Worm (Caenorhabditis elegans) whole organism, L2 larva: ENCODE data around the gene F53F8.6.

Experiments used
- F13H6.1 ChIP-seq: sonication (generic microtip); optimal IDR thresholded peaks from 2 replicates; lab custom pipeline; 2016; ENCODE audit warnings: missing genetic modification characterization, missing compliant biosample characterization
- R02D3.7 ChIP-seq: fragments of 150-350 bp; optimal IDR thresholded peaks from 2 replicates; lab custom pipeline; 2014; ENCODE audit warnings: missing biosample characterization, missing genetic modification characterization
- alr-1 ChIP-seq: fragments of 150-350 bp; optimal IDR thresholded peaks from 2 replicates; lab custom pipeline; 2014; ENCODE audit warnings: missing biosample characterization, missing genetic modification characterization
- ama-1 ChIP-seq: fragments of 150-350 bp; optimal IDR thresholded peaks from 2 replicates; lab custom pipeline; 2018; ENCODE audit warnings: inconsistent platforms
- dmd-4 ChIP-seq: sonication (generic microtip); optimal IDR thresholded peaks from 2 replicates; lab custom pipeline; 2017; ENCODE audit warnings: missing biosample characterization, missing genetic modification characterization
- elt-3 ChIP-seq: sonication (generic microtip); optimal IDR thresholded peaks from 2 replicates; lab custom pipeline; 2017; ENCODE audit warnings: missing biosample characterization, missing genetic modification characterization
- lsy-2 ChIP-seq, 2 experiments: fragments of 150-350 bp in 1 of 2; sonication (generic microtip) in 1 of 2; optimal IDR thresholded peaks; 2 replicates each; lab custom pipeline; 2014 to 2017; ENCODE audit warnings: missing biosample characterization in 2 of 2, missing genetic modification characterization in 2 of 2
- nhr-12 ChIP-seq: fragments of 150-350 bp; optimal IDR thresholded peaks from 2 replicates; lab custom pipeline; 2014; ENCODE audit warnings: missing biosample characterization, missing genetic modification characterization
- nhr-25 ChIP-seq: fragments of 150-350 bp; sonication (generic microtip); optimal IDR thresholded peaks from 3 replicates; lab custom pipeline; 2014; ENCODE audit warnings: missing biosample characterization, missing genetic modification characterization
- sma-9 ChIP-seq, 2 experiments: fragments of 150-350 bp in 1 of 2; sonication (generic microtip) in 1 of 2; optimal IDR thresholded peaks; 2 replicates each; lab custom pipeline; 2014 to 2016; ENCODE audit warnings: missing genetic modification characterization in 2 of 2, mild to moderate bottlenecking in 1 of 2, missing biosample characterization in 1 of 2, missing compliant biosample characterization in 1 of 2, missing genetic modification reagents in 1 of 2, moderate library complexity in 1 of 2
- snpc-4 ChIP-seq: fragments of 150-350 bp; optimal IDR thresholded peaks from 2 replicates; lab custom pipeline; 2014; ENCODE audit warnings: missing biosample characterization, missing genetic modification characterization
- ztf-11 ChIP-seq: sonication (generic microtip); optimal IDR thresholded peaks from 2 replicates; lab custom pipeline; 2017; ENCODE audit warnings: missing biosample characterization, missing genetic modification characterization

DNA sequence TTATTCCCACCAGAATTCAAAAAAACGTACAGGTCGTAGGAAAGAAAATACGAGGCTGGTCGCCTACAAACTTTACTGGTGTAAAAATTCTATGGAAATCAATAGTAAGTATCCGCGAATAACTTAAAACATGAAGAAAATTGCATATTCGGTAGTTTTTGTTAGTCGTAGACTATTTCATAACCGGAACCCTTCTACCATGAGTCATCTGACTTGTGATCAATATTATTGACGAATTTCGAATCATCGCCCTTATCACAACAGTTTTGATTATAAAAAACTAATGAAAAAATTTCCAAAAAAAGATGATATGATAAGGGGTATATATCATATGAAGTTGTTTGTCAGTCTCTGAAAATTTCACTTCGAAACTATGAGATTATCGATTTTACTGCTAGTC, 44.0 kb upstream of the F53F8.6 start, which contains the start of gene W01F3.2:
- no peak for TF ChIP-seq lsy-2 (tag; optimal IDR thresholded peaks at IDR 0.05; lab: Kevin White, UChicago)
- TF ChIP-seq dmd-4 (tag; lab: Kevin White, UChicago): no peak
- TF ChIP-seq ama-1 (lab: Kevin White, UChicago): no peak
- no peak for TF ChIP-seq sma-9 (GFP tag; optimal IDR thresholded peaks at IDR 0.05; lab: Kevin White, UChicago)
- TF ChIP-seq sma-9 (tag; optimal IDR thresholded peaks at IDR 0.05; lab: Kevin White, UChicago): no peak
- no peak for TF ChIP-seq ztf-11 (tag; lab: Kevin White, UChicago)
- no peak for TF ChIP-seq elt-3
- TF ChIP-seq alr-1: no peak
- TF ChIP-seq R02D3.7 (tag; lab: Kevin White, UChicago): no peak
- no peak for TF ChIP-seq F13H6.1 (tag; lab: Kevin White, UChicago)
- TF ChIP-seq nhr-25 (tag; lab: Kevin White, UChicago): no peak
- TF ChIP-seq nhr-12 (tag; lab: Kevin White, UChicago): no peak
- no peak for TF ChIP-seq snpc-4 (tag; lab: Kevin White, UChicago)
